Worm (Caenorhabditis elegans) whole organism, L3 larva: Measurements from ENCODE around the gene srv-4.

Source experiments
- ceh-28 ChIP-seq: fragments of 150-350 bp; optimal IDR thresholded peaks from 2 replicates; lab custom pipeline; 2014; ENCODE audit warnings: missing biosample characterization, missing genetic modification reagents, missing genetic modification characterization
- nhr-67 ChIP-seq: fragments of 150-350 bp; optimal IDR thresholded peaks from 2 replicates; lab custom pipeline; 2014; ENCODE audit warnings: missing biosample characterization, missing genetic modification characterization
- pqm-1 ChIP-seq: fragments of 150-350 bp; optimal IDR thresholded peaks from 2 replicates; lab custom pipeline; 2017; ENCODE audit warnings: missing biosample characterization, missing genetic modification characterization, inconsistent platforms
- skn-1 ChIP-seq: fragments of 150-350 bp; optimal IDR thresholded peaks from 2 replicates; lab custom pipeline; 2014; ENCODE audit warnings: missing biosample characterization, missing genetic modification characterization
- snpc-4 ChIP-seq: fragments of 150-350 bp; optimal IDR thresholded peaks from 2 replicates; lab custom pipeline; 2014; ENCODE audit warnings: missing biosample characterization, missing genetic modification characterization
- unc-39 ChIP-seq: sonication (generic microtip); optimal IDR thresholded peaks from 4 replicates; lab custom pipeline; 2017; ENCODE audit warnings: missing biosample characterization, missing genetic modification characterization
- unc-62 ChIP-seq: fragments of 150-350 bp; sonication (generic microtip); optimal IDR thresholded peaks from 4 replicates; lab custom pipeline; 2014; ENCODE audit warnings: missing biosample characterization, missing genetic modification reagents, missing genetic modification characterization

ce11 chrIV:4247770-4248169 is 40.5 kb downstream of the srv-4 start, which contains the start of gene ama-1:
- no peak for TF ChIP-seq snpc-4 (tag; lab: Kevin White, UChicago)
- no peak for TF ChIP-seq nhr-67 (tag; lab: Kevin White, UChicago)
- TF ChIP-seq pqm-1 (tag; lab: Kevin White, UChicago), result no peak
- TF ChIP-seq unc-62 (GFP tag; lab: Kevin White, UChicago), result no peak
- no peak for TF ChIP-seq ceh-28 (tag; lab: Kevin White, UChicago)
- no peak for TF ChIP-seq unc-39 (tag; lab: Kevin White, UChicago)
- no peak for TF ChIP-seq skn-1 (tag; lab: Kevin White, UChicago)
